Fruit fly (Drosophila melanogaster): ENCODE data around the gene Pak3.

The Pak3 gene

DNA sequence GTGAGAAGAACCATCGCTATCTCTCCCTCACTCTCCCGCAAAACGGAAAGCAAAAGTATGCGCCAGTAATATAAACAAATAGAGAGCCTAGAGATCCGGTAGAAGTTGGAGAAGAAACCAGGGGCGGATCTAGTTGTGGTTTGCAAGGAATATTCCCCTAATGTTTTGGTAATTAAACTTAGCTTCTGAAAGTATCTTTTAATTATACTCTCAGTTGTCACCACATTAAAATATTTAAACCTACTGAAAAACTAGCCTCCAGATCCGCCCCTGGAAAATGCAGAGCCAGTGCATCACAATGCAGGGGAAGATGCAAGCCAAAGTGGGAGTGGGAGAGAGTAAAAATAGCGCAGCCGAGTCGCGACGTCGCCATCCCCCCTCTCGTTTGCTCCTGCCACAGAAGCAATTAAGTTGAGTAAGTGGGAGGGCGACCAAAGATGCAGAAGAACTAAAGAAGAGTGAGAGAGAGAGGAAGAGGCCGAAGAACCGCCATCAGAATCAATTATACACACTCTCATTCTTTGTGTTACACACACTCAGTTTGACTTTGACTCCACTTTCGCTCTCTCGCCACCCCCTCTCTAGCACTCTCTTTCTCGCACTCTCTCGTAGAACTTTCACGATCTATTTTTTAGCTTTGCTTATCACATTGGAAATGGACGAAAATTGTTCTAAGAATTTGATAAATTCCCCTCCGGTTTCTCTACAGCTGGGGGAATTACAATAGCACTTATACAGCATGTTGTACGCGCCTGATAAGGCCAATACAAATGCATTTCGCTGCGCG, 4.2 kb downstream of the Pak3 start (continued):
- TF ChIP-seq CG9215 (GFP tag; IDR thresholded peaks at IDR 0.05) (peak; percentile 87), CG15011 (GFP tag; optimal IDR thresholded peaks at IDR 0.05) (peak; percentile 71), BtbVII (GFP tag; optimal IDR thresholded peaks at IDR 0.05) (peak; percentile 64), CG2199 (GFP tag; IDR thresholded peaks at IDR 0.05) (peak; percentile 98), CG14441 (GFP tag; IDR thresholded peaks at IDR 0.05) (peak; percentile 91), seq (GFP tag; IDR thresholded peaks at IDR 0.05) (peak; percentile 72), nau (GFP tag; optimal IDR thresholded peaks at IDR 0.05) (peak; percentile 77), CG6689 (GFP tag; IDR thresholded peaks at IDR 0.05) (peak; percentile 93), Dip2 (GFP tag; IDR thresholded peaks at IDR 0.05) (peak; percentile 62), Pdp1 (GFP tag; optimal IDR thresholded peaks at IDR 0.05) (peak; percentile 91 to 95), Med (GFP tag) (peak; percentile 99), wor (GFP tag; IDR thresholded peaks at IDR 0.05) (peak; percentile 94), Sry-δ (GFP tag; optimal IDR thresholded peaks at IDR 0.05) (peak; percentile 71), cad (GFP tag; optimal IDR thresholded peaks at IDR 0.05) (no peak), Neu2 (GFP tag; optimal IDR thresholded peaks at IDR 0.05; ENCODE audit: borderline replicate concordance) (peak; percentile 76), cato (GFP tag; optimal IDR thresholded peaks at IDR 0.05; ENCODE audit: borderline replicate concordance) (peak; percentile 85), CG16779 (GFP tag; IDR thresholded peaks at IDR 0.05) (peak; percentile 84), peb (GFP tag; IDR thresholded peaks at IDR 0.05) (peak; percentile 96), dm (GFP tag; optimal IDR thresholded peaks at IDR 0.05) (peak; percentile 82), CG13296 (GFP tag; optimal IDR thresholded peaks at IDR 0.05) (peak; percentile 70), CG34224 (GFP tag; IDR thresholded peaks at IDR 0.05; ENCODE audit: partially characterized antibody) (no peak), p53 (GFP tag; optimal IDR thresholded peaks at IDR 0.05) (peak; percentile 82), CG7556 (GFP tag; optimal IDR thresholded peaks at IDR 0.05) (peak; percentile 92), Rfx (GFP tag; IDR thresholded peaks at IDR 0.05) (peak; percentile 90), otp (GFP tag; IDR thresholded peaks at IDR 0.05) (peak; percentile 97), CG13424 (tag; optimal IDR thresholded peaks at IDR 0.05) (peak; percentile 95), CG10267 (tag; optimal IDR thresholded peaks at IDR 0.05) (peak; percentile 88), Sox100B (GFP tag; optimal IDR thresholded peaks at IDR 0.05) (peak; percentile 88), so (GFP tag; IDR thresholded peaks at IDR 0.05) (peak; percentile 85), fd64A (GFP tag; optimal IDR thresholded peaks at IDR 0.05) (peak; percentile 92), trem (tag; optimal IDR thresholded peaks at IDR 0.05) (peak; percentile 91), Awh (GFP tag; IDR thresholded peaks at IDR 0.05) (peak; percentile 96), Hr78 (GFP tag; optimal IDR thresholded peaks at IDR 0.05) (peak in 1 of 2 experiments; percentile 85), Dfd (GFP tag; optimal IDR thresholded peaks at IDR 0.05) (no peak), CG1529 (GFP tag; optimal IDR thresholded peaks at IDR 0.05) (peak; percentile 94), chm (GFP tag; IDR thresholded peaks at IDR 0.05) (peak; percentile 97), CG2875 (GFP tag; optimal IDR thresholded peaks at IDR 0.05) (peak; percentile 93), Scr (GFP tag; IDR thresholded peaks at IDR 0.05; ENCODE audit: partially characterized antibody) (0 out of 2 replicates have a peak, but pooled peaks have one; percentile 15), CG1832 (GFP tag; optimal IDR thresholded peaks at IDR 0.05) (peak; percentile 60), CG11696 (GFP tag; IDR thresholded peaks at IDR 0.05) (peak; percentile 77), ac (GFP tag; optimal IDR thresholded peaks at IDR 0.05) (peak; percentile 86), inv (GFP tag; IDR thresholded peaks at IDR 0.05; ENCODE audit: partially characterized antibody) (peak; percentile 65; the same call in 1 of the 2 replicates), CG14860 (GFP tag; IDR thresholded peaks at IDR 0.05; ENCODE audit: partially characterized antibody) (peak; percentile 64), gcm2 (GFP tag; optimal IDR thresholded peaks at IDR 0.05) (peak; percentile 6), CG13775 (GFP tag; optimal IDR thresholded peaks at IDR 0.05) (peak; percentile 72), B-H2 (GFP tag; optimal IDR thresholded peaks at IDR 0.05) (peak; percentile 58), CG12744 (GFP tag; optimal IDR thresholded peaks at IDR 0.05) (peak; percentile 75), CG11247 (GFP tag; IDR thresholded peaks at IDR 0.05) (peak; percentile 92)
